Fruit fly (Drosophila melanogaster) whole organism, embryonic: ENCODE data around the gene CG10063.

Experiments used
- CG10147 ChIP-seq: fragments of 200-800 bp; sonication (Bioruptor generic); optimal IDR thresholded peaks from 2 replicates; lab custom pipeline; 2019; ENCODE audit warnings: missing biosample characterization, mild to moderate bottlenecking, missing genetic modification characterization, moderate library complexity
- CG10462 ChIP-seq: fragments of 200-800 bp; sonication (Bioruptor generic); optimal IDR thresholded peaks from 2 replicates; lab custom pipeline; 2016; ENCODE audit warnings: missing biosample characterization, missing genetic modification characterization
- CG12236 ChIP-seq: fragments of 200-800 bp; sonication (Bioruptor generic); optimal IDR thresholded peaks from 2 replicates; lab custom pipeline; 2016; ENCODE audit warnings: missing biosample characterization, missing genetic modification characterization
- CG1233 ChIP-seq: fragments of 200-800 bp; sonication (Bioruptor generic); optimal IDR thresholded peaks from 4 replicates; lab custom pipeline; 2018; ENCODE audit warnings: missing biosample characterization, mild to moderate bottlenecking, missing genetic modification characterization
- CG13296 ChIP-seq: fragments of 200-800 bp; sonication (Bioruptor generic); optimal IDR thresholded peaks from 3 replicates; lab custom pipeline; 2018; ENCODE audit warnings: missing biosample characterization, mild to moderate bottlenecking, missing genetic modification characterization
- CG14050 ChIP-seq: fragments of 200-800 bp; sonication (Bioruptor generic); IDR thresholded peaks from 3 replicates; pipeline ENCODE4 v1.3.6; 2022; ENCODE audit warnings: missing biosample characterization, missing genetic modification characterization
- CG14441 ChIP-seq: fragments of 200-800 bp; sonication (Bioruptor generic); IDR thresholded peaks from 2 replicates; pipeline ENCODE4 v1.3.6; 2022; ENCODE audit warnings: missing biosample characterization, missing genetic modification characterization
- CG17359 ChIP-seq: fragments of 200-800 bp; sonication (Bioruptor generic); optimal IDR thresholded peaks from 3 replicates; lab custom pipeline; 2018; ENCODE audit warnings: missing biosample characterization, mild to moderate bottlenecking, missing genetic modification characterization, moderate library complexity
- CG17568 ChIP-seq: fragments of 200-800 bp; sonication (Bioruptor generic); optimal IDR thresholded peaks from 2 replicates; lab custom pipeline; 2018; ENCODE audit warnings: missing biosample characterization, mild to moderate bottlenecking, missing genetic modification characterization, moderate library complexity
- CG17612 ChIP-seq: fragments of 200-800 bp; sonication (Bioruptor generic); IDR thresholded peaks from 2 replicates; pipeline ENCODE4 v1.3.6; 2022; ENCODE audit warnings: missing biosample characterization, missing genetic modification characterization
- CG17912 ChIP-seq: fragments of 200-800 bp; sonication (Bioruptor generic); optimal IDR thresholded peaks from 2 replicates; lab custom pipeline; 2018; ENCODE audit warnings: missing biosample characterization, mild to moderate bottlenecking, missing genetic modification characterization
- CG18619 ChIP-seq: fragments of 200-800 bp; sonication (Bioruptor generic); optimal IDR thresholded peaks from 3 replicates; lab custom pipeline; 2017; ENCODE audit warnings: missing biosample characterization, mild to moderate bottlenecking, missing genetic modification characterization
- CG2120 ChIP-seq: fragments of 200-800 bp; sonication (Bioruptor generic); optimal IDR thresholded peaks from 3 replicates; lab custom pipeline; 2016; ENCODE audit warnings: missing biosample characterization, missing genetic modification characterization
- CG2875 ChIP-seq: fragments of 200-800 bp; sonication (Bioruptor generic); optimal IDR thresholded peaks from 2 replicates; lab custom pipeline; 2017; ENCODE audit warnings: missing biosample characterization, mild to moderate bottlenecking, missing genetic modification characterization, missing genetic modification reagents
- CG30020 ChIP-seq: fragments of 200-800 bp; optimal IDR thresholded peaks from 2 replicates; lab custom pipeline; 2019; ENCODE audit warnings: missing biosample characterization, mild to moderate bottlenecking, missing genetic modification characterization, moderate library complexity
- CG33213 ChIP-seq: fragments of 200-800 bp; sonication (Bioruptor generic); optimal IDR thresholded peaks from 3 replicates; lab custom pipeline; 2016; ENCODE audit warnings: missing biosample characterization, missing genetic modification characterization
- CG34422 ChIP-seq: fragments of 200-800 bp; sonication (Bioruptor generic); IDR thresholded peaks from 3 replicates; pipeline ENCODE4 v1.3.6; 2022; ENCODE audit warnings: missing biosample characterization, missing genetic modification characterization
- CG4617 ChIP-seq: fragments of 200-800 bp; sonication (Bioruptor generic); optimal IDR thresholded peaks from 3 replicates; lab custom pipeline; 2016; ENCODE audit warnings: missing biosample characterization, missing genetic modification characterization, borderline replicate concordance
- CG6765 ChIP-seq: fragments of 200-800 bp; sonication (Bioruptor generic); optimal IDR thresholded peaks from 3 replicates; lab custom pipeline; 2017; ENCODE audit warnings: missing biosample characterization, mild to moderate bottlenecking, missing genetic modification characterization
- CG7745 ChIP-seq: fragments of 200-800 bp; sonication (Bioruptor generic); optimal IDR thresholded peaks from 2 replicates; lab custom pipeline; 2018; ENCODE audit warnings: missing biosample characterization, mild to moderate bottlenecking, missing genetic modification characterization, moderate library complexity
- CG7987 ChIP-seq: fragments of 200-800 bp; sonication (Bioruptor generic); optimal IDR thresholded peaks from 2 replicates; lab custom pipeline; 2018; ENCODE audit warnings: missing biosample characterization, mild to moderate bottlenecking, missing genetic modification characterization, moderate library complexity
- CG8765 ChIP-seq: fragments of 200-800 bp; sonication (Bioruptor generic); IDR thresholded peaks from 2 replicates; pipeline ENCODE4 v1.3.6; 2022; ENCODE audit warnings: missing biosample characterization, missing genetic modification characterization
- Gug ChIP-seq: fragments of 200-800 bp; sonication (Bioruptor generic); IDR thresholded peaks from 4 replicates; pipeline ENCODE4 v1.3.6; 2022; ENCODE audit warnings: missing biosample characterization, missing genetic modification characterization
- HLH54F ChIP-seq: fragments of 200-800 bp; sonication (Bioruptor generic); optimal IDR thresholded peaks from 3 replicates; lab custom pipeline; 2016; ENCODE audit warnings: missing biosample characterization, missing genetic modification characterization
- Hr3 ChIP-seq: fragments of 200-800 bp; sonication (Bioruptor generic); optimal IDR thresholded peaks from 3 replicates; lab custom pipeline; 2016; ENCODE audit warnings: missing biosample characterization, missing genetic modification characterization
- Lpt ChIP-seq: fragments of >200 bp; optimal IDR thresholded peaks from 2 replicates; lab custom pipeline; 2018; ENCODE audit warnings: missing biosample characterization, missing genetic modification characterization
- MBD-R2 ChIP-seq: fragments of 200-800 bp; sonication (Bioruptor generic); IDR thresholded peaks from 2 replicates; pipeline ENCODE4 v1.3.6; 2022; ENCODE audit warnings: missing biosample characterization, missing genetic modification characterization
- MTF-1 ChIP-seq: fragments of 200-800 bp; sonication (Bioruptor generic); optimal IDR thresholded peaks from 2 replicates; lab custom pipeline; 2018; ENCODE audit warnings: missing biosample characterization, mild to moderate bottlenecking, missing genetic modification characterization, borderline replicate concordance
- Mrtf ChIP-seq: fragments of 200-800 bp; sonication (Bioruptor generic); IDR thresholded peaks from 3 replicates; pipeline ENCODE4 v1.3.6; 2022; ENCODE audit warnings: missing biosample characterization, missing genetic modification characterization
- PHDP ChIP-seq: fragments of 200-800 bp; sonication (Bioruptor generic); optimal IDR thresholded peaks from 3 replicates; lab custom pipeline; 2018; ENCODE audit warnings: missing biosample characterization, mild to moderate bottlenecking, missing genetic modification characterization, moderate library complexity
- Ravus ChIP-seq: fragments of 200-800 bp; sonication (Bioruptor generic); IDR thresholded peaks from 2 replicates; pipeline ENCODE4 v1.3.6; 2022; ENCODE audit warnings: missing biosample characterization, missing genetic modification characterization
- Sin3A ChIP-seq: fragments of >200 bp; optimal IDR thresholded peaks from 2 replicates; lab custom pipeline; 2018
- Xbp1 ChIP-seq: fragments of 200-800 bp; sonication (Bioruptor generic); optimal IDR thresholded peaks from 3 replicates; lab custom pipeline; 2016; ENCODE audit warnings: missing biosample characterization, mild to moderate bottlenecking, missing genetic modification characterization
- abd-A ChIP-seq: fragments of 200-800 bp; sonication (Bioruptor generic); optimal IDR thresholded peaks from 3 replicates; lab custom pipeline; 2019; ENCODE audit warnings: missing biosample characterization, mild to moderate bottlenecking, missing genetic modification characterization, moderate library complexity
- bcd ChIP-seq: fragments of 200-800 bp; sonication (Bioruptor generic); optimal IDR thresholded peaks from 2 replicates; lab custom pipeline; 2017; ENCODE audit warnings: missing biosample characterization, mild to moderate bottlenecking, missing genetic modification characterization
- bigmax ChIP-seq: fragments of 200-800 bp; sonication (Bioruptor generic); optimal IDR thresholded peaks from 2 replicates; lab custom pipeline; 2018; ENCODE audit warnings: missing biosample characterization, mild to moderate bottlenecking, missing genetic modification characterization
- cg ChIP-seq: fragments of 200-800 bp; sonication (Bioruptor generic); optimal IDR thresholded peaks from 3 replicates; lab custom pipeline; 2019; ENCODE audit warnings: missing biosample characterization, mild to moderate bottlenecking, missing genetic modification characterization, moderate library complexity
- croc ChIP-seq: fragments of 200-800 bp; sonication (Bioruptor generic); conservative IDR thresholded peaks from 3 replicates; pipeline ENCODE4 v1.3.6; 2022; ENCODE audit warnings: missing biosample characterization, missing genetic modification characterization
- dan ChIP-seq: fragments of 200-800 bp; sonication (Bioruptor generic); IDR thresholded peaks from 2 replicates; pipeline ENCODE4 v1.3.6; 2022; ENCODE audit warnings: missing biosample characterization, missing genetic modification characterization
- dmrt99B ChIP-seq: fragments of 200-800 bp; sonication (Bioruptor generic); optimal IDR thresholded peaks from 2 replicates; lab custom pipeline; 2018; ENCODE audit warnings: missing biosample characterization, mild to moderate bottlenecking, missing genetic modification characterization, moderate library complexity
- dysf ChIP-seq: fragments of 200-800 bp; sonication (Bioruptor generic); IDR thresholded peaks from 3 replicates; pipeline ENCODE4 v1.3.6; 2022; ENCODE audit warnings: missing biosample characterization, missing genetic modification characterization
- exex ChIP-seq: fragments of 200-800 bp; sonication (Bioruptor generic); optimal IDR thresholded peaks from 4 replicates; lab custom pipeline; 2018; ENCODE audit warnings: missing biosample characterization, mild to moderate bottlenecking, missing genetic modification characterization, moderate library complexity
- gem ChIP-seq: fragments of 200-800 bp; sonication (Bioruptor generic); optimal IDR thresholded peaks from 2 replicates; lab custom pipeline; 2019; ENCODE audit warnings: missing biosample characterization, mild to moderate bottlenecking, missing genetic modification characterization, moderate library complexity
- hkb ChIP-seq, 2 experiments: fragments of 200-800 bp in 1 of 2; fragments of >200 bp in 1 of 2; sonication (Bioruptor generic) in 1 of 2; IDR thresholded peaks in 1 of 2; optimal IDR thresholded peaks in 1 of 2; 2 replicates each; pipeline versions ENCODE4 v1.3.6 to Lab custom; 2017 to 2022; ENCODE audit warnings: missing biosample characterization in 1 of 2, missing genetic modification characterization in 1 of 2
- insv ChIP-seq, 2 experiments: fragments of 200-800 bp; sonication (Bioruptor generic); optimal IDR thresholded peaks; 3 replicates each; lab custom pipeline; 2016 to 2018; ENCODE audit warnings: missing biosample characterization in 2 of 2, missing genetic modification characterization in 2 of 2
- pfk ChIP-seq: fragments of 200-800 bp; sonication (Bioruptor generic); optimal IDR thresholded peaks from 2 replicates; lab custom pipeline; 2018; ENCODE audit warnings: missing biosample characterization, mild to moderate bottlenecking, missing genetic modification characterization, moderate library complexity
- pita ChIP-seq: fragments of 200-800 bp; sonication (Bioruptor generic); optimal IDR thresholded peaks from 2 replicates; lab custom pipeline; 2017; ENCODE audit warnings: missing biosample characterization, mild to moderate bottlenecking, missing genetic modification characterization
- scrt ChIP-seq: fragments of 200-800 bp; sonication (Bioruptor generic); optimal IDR thresholded peaks from 2 replicates; lab custom pipeline; 2018; ENCODE audit warnings: missing biosample characterization, mild to moderate bottlenecking, missing genetic modification characterization, moderate library complexity
- stwl ChIP-seq: fragments of 200-800 bp; sonication (Bioruptor generic); optimal IDR thresholded peaks from 3 replicates; lab custom pipeline; 2018; ENCODE audit warnings: missing biosample characterization, mild to moderate bottlenecking, missing genetic modification characterization, moderate library complexity
- tin ChIP-seq: fragments of 200-800 bp; sonication (Bioruptor generic); optimal IDR thresholded peaks from 3 replicates; lab custom pipeline; 2016; ENCODE audit warnings: missing biosample characterization, missing genetic modification characterization
- yki ChIP-seq: fragments of >200 bp; optimal IDR thresholded peaks from 3 replicates; lab custom pipeline; 2018

Gene CG10063

dm6 chr3L:7008351-7008750 is 36.1 kb upstream of the CG10063 start (continued):
- no peak for TF ChIP-seq hkb (optimal IDR thresholded peaks at IDR 0.05; lab: Kevin White, UChicago)
- peak; percentile 81 for TF ChIP-seq hkb (GFP tag; IDR thresholded peaks at IDR 0.05; lab: Robert Waterston, UW)
- peak; percentile 42 for TF ChIP-seq exex (tag; lab: Kevin White, UChicago)
- TF ChIP-seq CG34422 (GFP tag; lab: Robert Waterston, UW): peak; percentile 70; the same call in 2 of the 3 replicates
- no peak for TF ChIP-seq Lpt (GFP tag; lab: Kevin White, UChicago)
- no peak for TF ChIP-seq pita (GFP tag; lab: Kevin White, UChicago)
- peak; percentile 92 for TF ChIP-seq CG10147 (GFP tag; lab: Kevin White, UChicago)
- no peak for TF ChIP-seq stwl (tag; lab: Kevin White, UChicago)
- TF ChIP-seq Xbp1 (GFP tag; lab: Kevin White, UChicago): peak; percentile 80
- 0 out of 4 replicates have a peak, but pooled peaks have one; percentile 6 for TF ChIP-seq Gug (GFP tag; lab: Robert Waterston, UW)
- TF ChIP-seq CG7745 (tag; lab: Kevin White, UChicago): no peak
- TF ChIP-seq CG17612: no peak
- peak; percentile 78 for TF ChIP-seq tin (GFP tag; lab: Kevin White, UChicago)
- TF ChIP-seq MBD-R2: no peak
- no peak for TF ChIP-seq abd-A
- peak; percentile 49 for TF ChIP-seq CG2875 (GFP tag; lab: Kevin White, UChicago)
- no peak for TF ChIP-seq cg (GFP tag; lab: Kevin White, UChicago)
- no peak for TF ChIP-seq dan (GFP tag; lab: Robert Waterston, UW)
- peak; percentile 64 for TF ChIP-seq CG14050 (GFP tag; lab: Robert Waterston, UW)
- peak; percentile 91 for TF ChIP-seq CG13296 (GFP tag; lab: Kevin White, UChicago)
- no peak for TF ChIP-seq CG17912 (GFP tag; lab: Kevin White, UChicago)
- no peak for TF ChIP-seq CG8765 (GFP tag; lab: Robert Waterston, UW)
- TF ChIP-seq CG10462 (GFP tag; lab: Kevin White, UChicago): peak; percentile 75
- no peak for TF ChIP-seq HLH54F
- no peak for TF ChIP-seq pfk
- TF ChIP-seq CG18619: peak; percentile 79
- TF ChIP-seq CG33213 (GFP tag; lab: Kevin White, UChicago): no peak
- TF ChIP-seq PHDP: peak; percentile 92
- peak; percentile 58 for TF ChIP-seq CG17568 (GFP tag; lab: Kevin White, UChicago)
- peak; percentile 52; the same call in 1 of the 2 replicates for TF ChIP-seq CG14441
- peak; percentile 78 for TF ChIP-seq CG1233 (GFP tag; lab: Kevin White, UChicago)
- no peak for TF ChIP-seq CG30020 (tag; lab: Kevin White, UChicago)
- peak in 1 of 2 experiments; percentile 27 for TF ChIP-seq insv (GFP tag; optimal IDR thresholded peaks at IDR 0.05; lab: Kevin White, UChicago)
- peak; percentile 15 for TF ChIP-seq MTF-1 (GFP tag; lab: Kevin White, UChicago)
- TF ChIP-seq Ravus (GFP tag; lab: Robert Waterston, UW): no peak
- peak; percentile 93 for TF ChIP-seq gem (tag; lab: Kevin White, UChicago)
- peak; percentile 66 for TF ChIP-seq CG2120 (GFP tag; lab: Kevin White, UChicago)
- TF ChIP-seq dmrt99B (tag; lab: Kevin White, UChicago): peak; percentile 96
- no peak for TF ChIP-seq yki (lab: Kevin White, UChicago)
- no peak; the same call in 2 of the 3 replicates for TF ChIP-seq Mrtf
- no peak for TF ChIP-seq bigmax (GFP tag; lab: Kevin White, UChicago)
- peak; percentile 79 for TF ChIP-seq croc (GFP tag; lab: Robert Waterston, UW)
- peak; percentile 68 for TF ChIP-seq scrt (GFP tag; lab: Kevin White, UChicago)
- TF ChIP-seq CG7987: no peak
- TF ChIP-seq Hr3 (GFP tag; lab: Kevin White, UChicago): peak; percentile 86
- TF ChIP-seq CG6765: peak; percentile 78
- TF ChIP-seq CG4617: peak; percentile 8
- peak; percentile 90 for TF ChIP-seq CG17359 (tag; lab: Kevin White, UChicago)
- no peak for TF ChIP-seq Sin3A (lab: Kevin White, UChicago)
- peak; percentile 89 for TF ChIP-seq dysf (GFP tag; lab: Robert Waterston, UW)
- TF ChIP-seq CG12236: no peak
- TF ChIP-seq bcd (GFP tag; lab: Kevin White, UChicago): peak; percentile 84
